Worm (Caenorhabditis elegans) whole organism, L4 larva: ENCODE results near the gene mpst-2.

Source experiments
- ces-1 ChIP-seq: fragments of 150-350 bp; sonication (generic microtip); optimal IDR thresholded peaks from 4 replicates; lab custom pipeline; 2014; ENCODE audit warnings: missing biosample characterization, missing genetic modification reagents, missing genetic modification characterization
- duxl-1 ChIP-seq: sonication (generic microtip); optimal IDR thresholded peaks from 2 replicates; lab custom pipeline; 2016; ENCODE audit warnings: mild to moderate bottlenecking, missing genetic modification characterization, moderate library complexity, missing compliant biosample characterization; ENCODE audit not compliant: poor library complexity
- lin-15B ChIP-seq: fragments of 150-350 bp; sonication (generic microtip); optimal IDR thresholded peaks from 3 replicates; lab custom pipeline; 2014; ENCODE audit warnings: missing biosample characterization, missing genetic modification characterization

- TF ChIP-seq lin-15B: no peak
- TF ChIP-seq ces-1 (GFP tag; lab: Kevin White, UChicago): no peak
- no peak for TF ChIP-seq duxl-1 (tag; lab: Kevin White, UChicago)
These were observed 39.5 kb downstream of the mpst-2 start for ce11 chrV:14853739-14854138.
